Fruit fly (Drosophila melanogaster) whole organism, embryonic: ENCODE results near the gene CG11836.

Experiments
- Abd-B ChIP-seq: fragments of 200-800 bp; sonication (Bioruptor generic); optimal IDR thresholded peaks from 2 replicates; lab custom pipeline; 2018; ENCODE audit warnings: missing biosample characterization, mild to moderate bottlenecking, missing genetic modification characterization, moderate library complexity
- Antp ChIP-seq: fragments of 200-800 bp; sonication (Bioruptor generic); optimal IDR thresholded peaks from 3 replicates; lab custom pipeline; 2016; ENCODE audit warnings: missing biosample characterization, missing genetic modification characterization
- B-H1 ChIP-seq: fragments of 200-800 bp; sonication (Bioruptor generic); IDR thresholded peaks from 3 replicates; pipeline ENCODE4 v1.3.6; 2022; ENCODE audit warnings: missing biosample characterization, missing genetic modification characterization
- CG10959 ChIP-seq: fragments of 200-800 bp; sonication (Bioruptor generic); IDR thresholded peaks from 2 replicates; pipeline ENCODE4 v1.3.6; 2022; ENCODE audit warnings: missing biosample characterization, missing genetic modification characterization
- CG11696 ChIP-seq: fragments of 200-800 bp; sonication (Bioruptor generic); IDR thresholded peaks from 2 replicates; pipeline ENCODE4 v1.3.6; 2022; ENCODE audit warnings: missing biosample characterization, missing genetic modification characterization
- CG11723 ChIP-seq: fragments of 200-800 bp; sonication (Bioruptor generic); optimal IDR thresholded peaks from 2 replicates; lab custom pipeline; 2017; ENCODE audit warnings: missing biosample characterization, mild to moderate bottlenecking, missing genetic modification characterization
- CG12769 ChIP-seq: fragments of 200-800 bp; sonication (Bioruptor generic); optimal IDR thresholded peaks from 2 replicates; lab custom pipeline; 2019; ENCODE audit warnings: missing biosample characterization, mild to moderate bottlenecking, missing genetic modification characterization, moderate library complexity
- CG13424 ChIP-seq: fragments of 200-800 bp; sonication (Bioruptor generic); optimal IDR thresholded peaks from 2 replicates; lab custom pipeline; 2019; ENCODE audit warnings: missing biosample characterization, mild to moderate bottlenecking, missing genetic modification characterization, moderate library complexity
- CG1529 ChIP-seq: fragments of 200-800 bp; sonication (Bioruptor generic); optimal IDR thresholded peaks from 3 replicates; lab custom pipeline; 2018; ENCODE audit warnings: missing biosample characterization, missing genetic modification characterization
- CG15479 ChIP-seq: fragments of 200-800 bp; sonication (Bioruptor generic); optimal IDR thresholded peaks from 3 replicates; lab custom pipeline; 2019; ENCODE audit warnings: missing biosample characterization, mild to moderate bottlenecking, missing genetic modification characterization, moderate library complexity
- CG15601 ChIP-seq: fragments of 200-800 bp; sonication (Bioruptor generic); optimal IDR thresholded peaks from 3 replicates; lab custom pipeline; 2019; ENCODE audit warnings: missing biosample characterization, mild to moderate bottlenecking, missing genetic modification characterization, moderate library complexity
- CG17328 ChIP-seq: fragments of 200-800 bp; sonication (Bioruptor generic); IDR thresholded peaks from 2 replicates; pipeline ENCODE4 v1.3.6; 2022; ENCODE audit warnings: missing biosample characterization, missing genetic modification characterization
- CG34224 ChIP-seq: fragments of 200-800 bp; sonication (Bioruptor generic); IDR thresholded peaks from 3 replicates; pipeline ENCODE4 v1.3.6; 2022; ENCODE audit warnings: missing biosample characterization, missing genetic modification characterization; ENCODE audit not compliant: partially characterized antibody
- CG34376 ChIP-seq: fragments of 200-800 bp; sonication (Bioruptor generic); optimal IDR thresholded peaks from 2 replicates; lab custom pipeline; 2018; ENCODE audit warnings: missing biosample characterization, mild to moderate bottlenecking, missing genetic modification characterization
- CG6175 ChIP-seq: fragments of 200-800 bp; sonication (Bioruptor generic); IDR thresholded peaks from 3 replicates; pipeline ENCODE4 v1.3.6; 2022; ENCODE audit warnings: missing biosample characterization, missing genetic modification characterization
- CG6683 ChIP-seq: fragments of 200-800 bp; sonication (Bioruptor generic); optimal IDR thresholded peaks from 2 replicates; lab custom pipeline; 2017; ENCODE audit warnings: missing biosample characterization, mild to moderate bottlenecking, missing genetic modification characterization, missing genetic modification reagents
- CG6689 ChIP-seq: fragments of 200-800 bp; sonication (Bioruptor generic); IDR thresholded peaks from 2 replicates; pipeline ENCODE4 v1.3.6; 2022; ENCODE audit warnings: missing biosample characterization, missing genetic modification characterization
- CG8388 ChIP-seq: fragments of 200-800 bp; sonication (Bioruptor generic); optimal IDR thresholded peaks from 2 replicates; lab custom pipeline; 2019; ENCODE audit warnings: missing biosample characterization, mild to moderate bottlenecking, missing genetic modification characterization, moderate library complexity
- Camta ChIP-seq: fragments of 200-800 bp; sonication (Bioruptor generic); optimal IDR thresholded peaks from 2 replicates; lab custom pipeline; 2016; ENCODE audit warnings: missing biosample characterization, missing genetic modification characterization
- H15 ChIP-seq: fragments of 200-800 bp; sonication (Bioruptor generic); IDR thresholded peaks from 3 replicates; pipeline ENCODE4 v1.3.6; 2022; ENCODE audit warnings: missing biosample characterization, missing genetic modification characterization
- Lpt ChIP-seq: fragments of >200 bp; optimal IDR thresholded peaks from 2 replicates; lab custom pipeline; 2018; ENCODE audit warnings: missing biosample characterization, missing genetic modification characterization
- Med ChIP-seq: fragments of 200-800 bp; sonication (Bioruptor generic); peaks from one replicate; lab custom pipeline; 2016; ENCODE audit warnings: missing biosample characterization, missing genetic modification characterization, mild to moderate bottlenecking, inconsistent platforms, moderate library complexity
- NFAT ChIP-seq: fragments of 200-800 bp; sonication (Bioruptor generic); IDR thresholded peaks from 2 replicates; pipeline ENCODE4 v1.3.6; 2022; ENCODE audit warnings: missing biosample characterization, missing genetic modification characterization
- Neu2 ChIP-seq: fragments of 200-800 bp; sonication (Bioruptor generic); optimal IDR thresholded peaks from 3 replicates; lab custom pipeline; 2016; ENCODE audit warnings: missing biosample characterization, missing genetic modification characterization, borderline replicate concordance
- Ravus ChIP-seq: fragments of 200-800 bp; sonication (Bioruptor generic); IDR thresholded peaks from 2 replicates; pipeline ENCODE4 v1.3.6; 2022; ENCODE audit warnings: missing biosample characterization, missing genetic modification characterization
- Tbp ChIP-seq: fragments of >200 bp; optimal IDR thresholded peaks from 2 replicates; lab custom pipeline; 2018; ENCODE audit warnings: missing biosample characterization, missing genetic modification characterization
- bab2 ChIP-seq: fragments of 200-800 bp; sonication (Bioruptor generic); optimal IDR thresholded peaks from 2 replicates; lab custom pipeline; 2016; ENCODE audit warnings: missing biosample characterization, missing genetic modification characterization
- bsh ChIP-seq, 2 experiments: fragments of 200-800 bp; sonication (Bioruptor generic); optimal IDR thresholded peaks; 2 replicates each; lab custom pipeline; 2017 to 2018; ENCODE audit warnings: mild to moderate bottlenecking in 2 of 2, missing biosample characterization in 2 of 2, missing genetic modification characterization in 2 of 2, moderate library complexity in 1 of 2
- chinmo ChIP-seq: fragments of 200-800 bp; sonication (Bioruptor generic); IDR thresholded peaks from 4 replicates; pipeline ENCODE4 v1.3.6; 2022; ENCODE audit warnings: missing biosample characterization, missing genetic modification characterization; ENCODE audit not compliant: partially characterized antibody
- chm ChIP-seq: fragments of 200-800 bp; sonication (Bioruptor generic); IDR thresholded peaks from 2 replicates; pipeline ENCODE4 v1.3.6; 2022; ENCODE audit warnings: missing biosample characterization, missing genetic modification characterization
- danr ChIP-seq: fragments of 200-800 bp; sonication (Bioruptor generic); IDR thresholded peaks from 2 replicates; pipeline ENCODE4 v1.3.6; 2022; ENCODE audit warnings: missing biosample characterization, missing genetic modification characterization
- dpn ChIP-seq, 2 experiments: fragments of 200-800 bp; sonication (Bioruptor generic); optimal IDR thresholded peaks; 3 replicates each; lab custom pipeline; 2016; ENCODE audit warnings: missing biosample characterization in 2 of 2, missing genetic modification characterization in 2 of 2
- exex ChIP-seq: fragments of 200-800 bp; sonication (Bioruptor generic); optimal IDR thresholded peaks from 4 replicates; lab custom pipeline; 2018; ENCODE audit warnings: missing biosample characterization, mild to moderate bottlenecking, missing genetic modification characterization, moderate library complexity
- gce ChIP-seq: fragments of 200-800 bp; sonication (Bioruptor generic); IDR thresholded peaks from 3 replicates; pipeline ENCODE4 v1.3.6; 2022; ENCODE audit warnings: missing biosample characterization, missing genetic modification characterization
- gcm2 ChIP-seq: fragments of 200-800 bp; sonication (Bioruptor generic); optimal IDR thresholded peaks from 2 replicates; lab custom pipeline; 2016; ENCODE audit warnings: missing biosample characterization, missing genetic modification characterization
- her ChIP-seq: fragments of 200-800 bp; sonication (Bioruptor generic); optimal IDR thresholded peaks from 2 replicates; lab custom pipeline; 2016; ENCODE audit warnings: missing biosample characterization, missing genetic modification characterization
- insv ChIP-seq, 2 experiments: fragments of 200-800 bp; sonication (Bioruptor generic); optimal IDR thresholded peaks; 3 replicates each; lab custom pipeline; 2016 to 2018; ENCODE audit warnings: missing biosample characterization in 2 of 2, missing genetic modification characterization in 2 of 2
- ken ChIP-seq: fragments of 200-800 bp; sonication (Bioruptor generic); IDR thresholded peaks from 3 replicates; pipeline ENCODE4 v1.3.6; 2022; ENCODE audit warnings: missing biosample characterization, missing genetic modification characterization
- luna ChIP-seq: fragments of 200-800 bp; sonication (Bioruptor generic); optimal IDR thresholded peaks from 2 replicates; lab custom pipeline; 2016; ENCODE audit warnings: missing biosample characterization, missing genetic modification characterization
- maf-S ChIP-seq: fragments of 200-800 bp; sonication (Bioruptor generic); optimal IDR thresholded peaks from 2 replicates; lab custom pipeline; 2016; ENCODE audit warnings: missing biosample characterization, missing genetic modification characterization
- mam ChIP-seq: fragments of 200-800 bp; sonication (Bioruptor generic); optimal IDR thresholded peaks from 3 replicates; lab custom pipeline; 2016; ENCODE audit warnings: missing biosample characterization, missing genetic modification characterization
- pan ChIP-seq, 4 experiments: fragments of >200 bp in 3 of 4; fragments of 200-800 bp in 1 of 4; sonication (Bioruptor generic) in 1 of 4; optimal IDR thresholded peaks in 3 of 4; IDR thresholded peaks in 1 of 4; 2 replicates each; pipeline versions ENCODE4 v1.3.6 to Lab custom; 2017 to 2022; ENCODE audit warnings: missing biosample characterization in 2 of 4, missing genetic modification characterization in 2 of 4, mixed read lengths in 1 of 4
- pnt ChIP-seq: fragments of 200-800 bp; sonication (Bioruptor generic); optimal IDR thresholded peaks from 3 replicates; lab custom pipeline; 2016; ENCODE audit warnings: missing biosample characterization, missing genetic modification characterization
- row ChIP-seq: fragments of 200-800 bp; sonication (Bioruptor generic); IDR thresholded peaks from 3 replicates; pipeline ENCODE4 v1.3.6; 2022; ENCODE audit warnings: missing biosample characterization, missing genetic modification characterization
- salm ChIP-seq: fragments of 200-800 bp; sonication (Bioruptor generic); optimal IDR thresholded peaks from 2 replicates; lab custom pipeline; 2018; ENCODE audit warnings: missing biosample characterization, mild to moderate bottlenecking, missing genetic modification characterization
- schlank ChIP-seq: fragments of 200-800 bp; sonication (Bioruptor generic); optimal IDR thresholded peaks from 2 replicates; lab custom pipeline; 2018; ENCODE audit warnings: missing biosample characterization, mild to moderate bottlenecking, missing genetic modification characterization
- tna ChIP-seq: fragments of 200-800 bp; sonication (Bioruptor generic); IDR thresholded peaks from 2 replicates; pipeline ENCODE4 v1.3.6; 2022; ENCODE audit warnings: missing biosample characterization, missing genetic modification characterization; ENCODE audit not compliant: partially characterized antibody
- tup ChIP-seq: fragments of 200-800 bp; sonication (Bioruptor generic); optimal IDR thresholded peaks from 2 replicates; lab custom pipeline; 2016; ENCODE audit warnings: missing biosample characterization, mild to moderate bottlenecking, missing genetic modification characterization, moderate library complexity
- zen ChIP-seq: fragments of 200-800 bp; sonication (Bioruptor generic); optimal IDR thresholded peaks from 3 replicates; lab custom pipeline; 2018; ENCODE audit warnings: missing biosample characterization, mild to moderate bottlenecking, missing genetic modification characterization, moderate library complexity
- zfh2 ChIP-seq: fragments of 200-800 bp; sonication (Bioruptor generic); optimal IDR thresholded peaks from 2 replicates; lab custom pipeline; 2016; ENCODE audit warnings: missing biosample characterization, missing genetic modification characterization

Gene CG11836

DNA sequence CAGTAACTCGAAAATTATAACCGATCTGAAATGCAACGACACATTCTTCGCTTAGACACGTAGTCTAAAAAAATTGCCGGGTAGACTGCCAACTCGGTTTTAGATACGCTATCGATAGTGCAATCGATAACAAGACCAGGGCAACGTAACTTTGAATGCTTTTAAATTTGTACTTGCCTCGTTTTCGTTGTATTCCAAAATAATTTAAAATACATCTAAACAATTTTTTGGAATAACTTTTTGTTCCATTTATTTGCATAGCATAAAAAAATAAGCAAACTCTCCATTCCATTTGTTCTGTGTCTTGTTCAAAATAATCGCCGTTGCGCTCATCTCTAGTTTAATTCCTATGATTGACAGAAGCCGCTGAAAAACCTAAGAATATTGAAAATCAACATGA, 1.4 kb upstream of the CG11836 start, which contains the start of the genes Stt3B and CG11839 (continued):
- TF ChIP-seq pan (optimal IDR thresholded peaks at IDR 0.05; lab: Kevin White, UChicago) (no peak), pan (GFP tag; optimal IDR thresholded peaks at IDR 0.05 in 1 of 2, IDR thresholded peaks at IDR 0.05 in 1 of 2) (peak in 1 of 2 experiments; percentile 50), CG13424 (peak; percentile 77), insv (GFP tag; optimal IDR thresholded peaks at IDR 0.05; lab: Kevin White, UChicago) (peak in 1 of 2 experiments; percentile 37), her (GFP tag; lab: Kevin White, UChicago) (peak; percentile 62), ken (GFP tag; lab: Robert Waterston, UW) (peak; percentile 58; the same call in 2 of the 3 replicates), H15 (GFP tag; lab: Robert Waterston, UW) (no peak), CG34376 (GFP tag; lab: Kevin White, UChicago) (peak; percentile 29), gce (GFP tag; lab: Robert Waterston, UW) (no peak), Antp (GFP tag; lab: Kevin White, UChicago) (peak; percentile 76), Lpt (no peak), bsh (GFP tag; optimal IDR thresholded peaks at IDR 0.05; lab: Kevin White, UChicago) (no peak), maf-S (peak; percentile 69), mam (GFP tag; lab: Kevin White, UChicago) (peak; percentile 86), zen (peak; percentile 48), CG6175 (GFP tag; lab: Robert Waterston, UW) (no peak), schlank (tag; lab: Kevin White, UChicago) (peak; percentile 18), B-H1 (GFP tag; lab: Robert Waterston, UW) (peak; percentile 24; the same call in 1 of the 3 replicates), CG8388 (GFP tag; lab: Kevin White, UChicago) (peak; percentile 28), chinmo (peak; percentile 64; the same call in 2 of the 4 replicates), luna (GFP tag; lab: Kevin White, UChicago) (peak; percentile 25)

DNA sequence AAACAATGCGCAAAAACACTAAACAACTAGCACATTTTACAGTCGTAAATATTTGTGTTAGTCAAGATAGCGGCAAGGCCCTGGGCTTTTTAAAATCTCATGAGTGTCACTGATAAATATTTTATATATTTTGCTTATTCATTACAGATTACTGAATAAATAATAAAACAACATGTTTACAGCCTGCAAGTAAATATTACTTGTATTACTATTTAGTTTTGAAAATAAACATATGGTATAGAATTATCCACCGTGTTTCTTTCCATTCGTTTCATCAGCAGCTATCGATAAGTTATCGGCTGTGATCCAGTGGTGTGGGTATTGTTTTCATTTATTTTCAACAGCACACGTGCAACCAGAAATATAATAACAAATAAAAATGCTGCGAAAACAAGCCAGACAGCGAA, 3.6 kb downstream of the CG11836 start, which contains the start of the genes shams and CG11920:
Gene shams, minus strand, starts transcription at position 50 of the 407 bp plus-strand sequence.
Gene CG11920, plus strand, starts transcription at position 320 of the 407 bp plus-strand sequence.
- TF ChIP-seq CG12769 (tag; lab: Kevin White, UChicago) = no peak
- TF ChIP-seq salm (tag; lab: Kevin White, UChicago) = no peak
- no peak for TF ChIP-seq bab2 (GFP tag; lab: Kevin White, UChicago)
- TF ChIP-seq maf-S = no peak
- peak; percentile 73; the same call in 1 of the 3 replicates for TF ChIP-seq CG34224 (GFP tag; lab: Robert Waterston, UW)
- no peak for TF ChIP-seq Camta
- no peak for TF ChIP-seq Neu2 (GFP tag; lab: Kevin White, UChicago)
- no peak for TF ChIP-seq exex (tag; lab: Kevin White, UChicago)
- no peak for TF ChIP-seq CG6689 (GFP tag; lab: Robert Waterston, UW)
- TF ChIP-seq tup (GFP tag; lab: Kevin White, UChicago) = no peak
- TF ChIP-seq danr (GFP tag; lab: Robert Waterston, UW) = no peak
- TF ChIP-seq chm = no peak
- no peak for TF ChIP-seq CG11696 (GFP tag; lab: Robert Waterston, UW)
- TF ChIP-seq pnt (GFP tag; lab: Kevin White, UChicago) = no peak
- no peak for TF ChIP-seq gcm2 (GFP tag; lab: Kevin White, UChicago)
- TF ChIP-seq CG6683 (GFP tag; lab: Kevin White, UChicago) = no peak
- TF ChIP-seq CG10959 (GFP tag; lab: Robert Waterston, UW) = no peak
- peak; percentile 26 for TF ChIP-seq CG11723 (GFP tag; lab: Kevin White, UChicago)
- TF ChIP-seq row (GFP tag; lab: Robert Waterston, UW) = peak; percentile 59
- peak in 1 of 2 experiments; percentile 6 for TF ChIP-seq dpn (GFP tag; optimal IDR thresholded peaks at IDR 0.05; lab: Kevin White, UChicago)
- no peak for TF ChIP-seq NFAT (GFP tag; lab: Robert Waterston, UW)
- TF ChIP-seq Abd-B (GFP tag; lab: Kevin White, UChicago) = no peak
- TF ChIP-seq Tbp (GFP tag; lab: Kevin White, UChicago) = no peak
- TF ChIP-seq CG15479 (GFP tag; lab: Kevin White, UChicago) = no peak
- TF ChIP-seq Ravus = no peak
- no peak for TF ChIP-seq CG1529 (GFP tag; lab: Kevin White, UChicago)
- TF ChIP-seq CG17328 (GFP tag; lab: Robert Waterston, UW) = no peak
- no peak for TF ChIP-seq zfh2 (GFP tag; lab: Kevin White, UChicago)
- peak; percentile 79 for TF ChIP-seq Med (GFP tag; lab: Kevin White, UChicago)
- TF ChIP-seq CG15601 (tag; lab: Kevin White, UChicago) = peak; percentile 42
- TF ChIP-seq tna = 0 out of 2 replicates have a peak, but pooled peaks have one; percentile 37
